Fruit fly (Drosophila melanogaster): ENCODE data around the gene CG11109.

Gene CG11109

dm6 chr3L:22890024-22890423 lies 18.0 kb downstream of the CG11109 start:
- TF ChIP-seq insv (optimal IDR thresholded peaks at IDR 0.05) (no peak), h (optimal IDR thresholded peaks at IDR 0.05) (no peak), psq (optimal IDR thresholded peaks at IDR 0.05) (no peak), Sin3A (optimal IDR thresholded peaks at IDR 0.05) (no peak), ttk (optimal IDR thresholded peaks at IDR 0.05) (no peak), Myc (optimal IDR thresholded peaks at IDR 0.05) (no peak)

- TF ChIP-seq insv (optimal IDR thresholded peaks at IDR 0.05) (no peak), Myc (optimal IDR thresholded peaks at IDR 0.05) (no peak), Sin3A (optimal IDR thresholded peaks at IDR 0.05) (no peak), ttk (optimal IDR thresholded peaks at IDR 0.05) (no peak), h (optimal IDR thresholded peaks at IDR 0.05) (no peak), psq (optimal IDR thresholded peaks at IDR 0.05) (no peak)
Observed at dm6 chr3L:22891009-22891408, 19.0 kb downstream of the CG11109 start.

dm6 chr3L:22894689-22895283 lies 22.8 kb downstream of the CG11109 start:
- no peak for TF ChIP-seq Sin3A (optimal IDR thresholded peaks at IDR 0.05)
- TF ChIP-seq Myc (optimal IDR thresholded peaks at IDR 0.05) = no peak
- no peak for TF ChIP-seq h (optimal IDR thresholded peaks at IDR 0.05)
- TF ChIP-seq insv (optimal IDR thresholded peaks at IDR 0.05) = no peak
- TF ChIP-seq ttk (optimal IDR thresholded peaks at IDR 0.05) = no peak
- TF ChIP-seq psq (optimal IDR thresholded peaks at IDR 0.05) = no peak

dm6 chr3L:22898444-22898843 lies 26.4 kb downstream of the CG11109 start, which contains the start of gene CG11131:
TSS of gene CG11131 (plus strand) at chr3L:22898744.
- TF ChIP-seq ttk (optimal IDR thresholded peaks at IDR 0.05) = no peak
- no peak for TF ChIP-seq psq (optimal IDR thresholded peaks at IDR 0.05)
- TF ChIP-seq Myc (optimal IDR thresholded peaks at IDR 0.05) = no peak
- TF ChIP-seq Sin3A (optimal IDR thresholded peaks at IDR 0.05) = no peak
- TF ChIP-seq h (optimal IDR thresholded peaks at IDR 0.05) = no peak
- no peak for TF ChIP-seq insv (optimal IDR thresholded peaks at IDR 0.05)

dm6 chr3L:22901612-22902011 lies 29.6 kb downstream of the CG11109 start, which contains the start of gene BoYb:
TSS of gene BoYb (plus strand) at chr3L:22901912.
- no peak for TF ChIP-seq ttk (optimal IDR thresholded peaks at IDR 0.05)
- no peak for TF ChIP-seq Myc (optimal IDR thresholded peaks at IDR 0.05)
- no peak for TF ChIP-seq h (optimal IDR thresholded peaks at IDR 0.05)
- no peak for TF ChIP-seq psq (optimal IDR thresholded peaks at IDR 0.05)
- no peak for TF ChIP-seq Sin3A (optimal IDR thresholded peaks at IDR 0.05)
- TF ChIP-seq insv (optimal IDR thresholded peaks at IDR 0.05) = no peak

dm6 chr3L:22909325-22909904 lies 37.4 kb downstream of the CG11109 start:
- no peak for TF ChIP-seq Sin3A (optimal IDR thresholded peaks at IDR 0.05)
- no peak for TF ChIP-seq psq (optimal IDR thresholded peaks at IDR 0.05)
- no peak for TF ChIP-seq h (optimal IDR thresholded peaks at IDR 0.05)
- TF ChIP-seq insv (optimal IDR thresholded peaks at IDR 0.05) = no peak
- TF ChIP-seq Myc (optimal IDR thresholded peaks at IDR 0.05) = no peak
- no peak for TF ChIP-seq ttk (optimal IDR thresholded peaks at IDR 0.05)

dm6 chr3L:22909914-22910541 lies 38.0 kb downstream of the CG11109 start, which contains the start of gene CG12768:
TSS of gene CG12768 (plus strand) at chr3L:22910491.
- TF ChIP-seq Myc (optimal IDR thresholded peaks at IDR 0.05) (no peak), h (optimal IDR thresholded peaks at IDR 0.05) (no peak), ttk (optimal IDR thresholded peaks at IDR 0.05) (no peak), Sin3A (optimal IDR thresholded peaks at IDR 0.05) (no peak), insv (optimal IDR thresholded peaks at IDR 0.05) (no peak), psq (optimal IDR thresholded peaks at IDR 0.05) (no peak)
